Fruit fly (Drosophila melanogaster): ENCODE data around the gene CG43915.

dm6 chr3L:3925487-3925886 lies 47.2 kb upstream of the CG43915 start:
- TF ChIP-seq CG8301 (tag; optimal IDR thresholded peaks at IDR 0.05): no peak
- TF ChIP-seq CG9948 (tag; optimal IDR thresholded peaks at IDR 0.05): no peak
- no peak for TF ChIP-seq CG8159 (tag; optimal IDR thresholded peaks at IDR 0.05)
- TF ChIP-seq CG4496 (GFP tag; IDR thresholded peaks at IDR 0.05): no peak
- TF ChIP-seq fd96Ca (GFP tag; IDR thresholded peaks at IDR 0.05): no peak
- TF ChIP-seq CG14655 (GFP tag; optimal IDR thresholded peaks at IDR 0.05): no peak
- no peak for TF ChIP-seq CG17806 (tag; optimal IDR thresholded peaks at IDR 0.05)
- no peak for TF ChIP-seq Pif1B (GFP tag; optimal IDR thresholded peaks at IDR 0.05)
- no peak for TF ChIP-seq D1 (tag; optimal IDR thresholded peaks at IDR 0.05)
- no peak for TF ChIP-seq CG15710 (tag; optimal IDR thresholded peaks at IDR 0.05)
- no peak for TF ChIP-seq EcR (GFP tag; optimal IDR thresholded peaks at IDR 0.05)
- TF ChIP-seq Pif1A (GFP tag; optimal IDR thresholded peaks at IDR 0.05): no peak
- TF ChIP-seq Snoo (tag; optimal IDR thresholded peaks at IDR 0.05): no peak
